Worm (Caenorhabditis elegans): ENCODE measurements around the gene mig-6.
A peak's percentile ranks its signal among the peaks of the same experiment; 100 is the strongest.

mig-6 gene

DNA sequence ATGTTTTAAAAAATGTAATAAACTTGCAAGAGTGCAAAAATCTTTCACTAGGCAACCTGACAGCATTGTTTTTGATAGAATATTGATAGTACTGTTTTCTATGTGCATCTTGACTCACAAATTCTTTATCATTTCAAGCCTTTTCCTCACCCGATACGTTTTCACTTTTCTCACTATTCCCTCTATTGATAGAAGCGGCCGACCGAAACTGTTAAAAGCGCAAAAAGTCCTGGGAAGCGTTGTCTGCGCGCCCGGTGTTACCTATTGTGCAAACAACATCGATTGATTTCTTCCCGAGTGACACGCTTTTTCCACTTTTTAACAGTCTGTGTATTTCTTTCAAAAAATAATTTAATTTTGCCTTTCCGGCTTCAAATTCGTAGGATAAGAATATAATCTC lies 61.0 kb downstream of the mig-6 start:
- TF ChIP-seq tlp-1 (tag; optimal IDR thresholded peaks at IDR 0.05) (no peak), rnt-1 (tag; optimal IDR thresholded peaks at IDR 0.05) (no peak), lsy-2 (tag; optimal IDR thresholded peaks at IDR 0.05) (no peak), ces-1 (GFP tag; optimal IDR thresholded peaks at IDR 0.05) (no peak), lin-14 (GFP tag; optimal IDR thresholded peaks at IDR 0.05) (peak; percentile 5), nhr-90 (tag; optimal IDR thresholded peaks at IDR 0.05; ENCODE audit: poor library complexity) (no peak), efl-1 (optimal IDR thresholded peaks at IDR 0.05) (no peak), efl-1 (GFP tag; optimal IDR thresholded peaks at IDR 0.05 in 1 of 2) (peak in 1 of 2 experiments; percentile 47), ztf-4 (tag; optimal IDR thresholded peaks at IDR 0.05) (no peak), ceh-8 (GFP tag; optimal IDR thresholded peaks at IDR 0.05) (no peak), nhr-19 (GFP tag; conservative IDR thresholded peaks at IDR 0.05) (no peak), isw-1 (GFP tag; IDR thresholded peaks at IDR 0.05) (no peak), mab-9 (GFP tag; IDR thresholded peaks at IDR 0.05) (no peak), elt-2 (tag; optimal IDR thresholded peaks at IDR 0.05) (peak; percentile 40), hlh-17 (GFP tag; optimal IDR thresholded peaks at IDR 0.05; ENCODE audit: borderline replicate concordance) (no peak)

DNA sequence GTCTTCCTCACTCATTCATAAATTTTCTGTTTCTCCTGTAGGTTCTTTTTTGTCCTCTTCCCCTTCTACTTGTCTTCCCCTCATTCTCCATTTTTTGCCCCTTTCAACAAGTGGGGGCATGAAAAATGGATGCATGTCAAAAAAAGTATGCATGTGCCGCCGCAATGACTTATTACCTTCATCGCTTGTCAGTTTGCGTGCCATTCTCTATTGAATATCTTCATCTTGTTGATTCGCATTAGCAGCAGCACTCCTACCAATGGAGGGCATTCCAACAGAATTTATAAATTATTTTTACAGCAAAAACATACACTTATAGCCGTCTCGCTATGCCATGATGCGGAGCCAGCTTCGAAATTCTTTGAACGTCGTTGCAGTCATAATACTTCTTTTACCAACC lies 64.2 kb downstream of the mig-6 start, which contains the start of gene F40A3.1:
F40A3.1 (plus strand) TSS at position 301 of the 400 bp plus-strand sequence.
- TF ChIP-seq unc-98 (GFP tag; IDR thresholded peaks at IDR 0.05) (no peak), efl-1 (optimal IDR thresholded peaks at IDR 0.05) (no peak), efl-1 (GFP tag; optimal IDR thresholded peaks at IDR 0.05 in 1 of 2) (peak in 1 of 2 experiments; percentile 3)
